Fruit fly (Drosophila melanogaster): Measurements from ENCODE around the gene CG14410.

dm6 chrX:14812239-14812638 is 24.3 kb upstream of the CG14410 start:
- no peak for TF ChIP-seq toe (GFP tag; optimal IDR thresholded peaks at IDR 0.05)
- no peak for TF ChIP-seq bab1 (GFP tag; optimal IDR thresholded peaks at IDR 0.05)
- TF ChIP-seq CG1620 (GFP tag; optimal IDR thresholded peaks at IDR 0.05): no peak
- TF ChIP-seq CG11617 (GFP tag; optimal IDR thresholded peaks at IDR 0.05): no peak
- TF ChIP-seq cnc (optimal IDR thresholded peaks at IDR 0.05): no peak
- TF ChIP-seq CG7045 (GFP tag; optimal IDR thresholded peaks at IDR 0.05): no peak
- TF ChIP-seq Hr96 (GFP tag; optimal IDR thresholded peaks at IDR 0.05): no peak
